Fruit fly (Drosophila melanogaster): ENCODE results near the gene CG16749.

dm6 chr3R:9343022-9343587 is 11.4 kb upstream of the CG16749 start:
- no peak for TF ChIP-seq CTCF (optimal IDR thresholded peaks at IDR 0.05)
- TF ChIP-seq CG8478 (optimal IDR thresholded peaks at IDR 0.05): no peak

Data from S2 (cell line).